Fruit fly (Drosophila melanogaster) S2 (cell line): ENCODE results near the gene Gmap.

ENCODE experiments used
- CG8478 ChIP-seq: fragments of >200 bp; optimal IDR thresholded peaks from 2 replicates; lab custom pipeline; 2018
- CTCF ChIP-seq, 2 experiments: fragments of >200 bp; optimal IDR thresholded peaks; 2 replicates each; lab custom pipeline; 2018

DNA sequence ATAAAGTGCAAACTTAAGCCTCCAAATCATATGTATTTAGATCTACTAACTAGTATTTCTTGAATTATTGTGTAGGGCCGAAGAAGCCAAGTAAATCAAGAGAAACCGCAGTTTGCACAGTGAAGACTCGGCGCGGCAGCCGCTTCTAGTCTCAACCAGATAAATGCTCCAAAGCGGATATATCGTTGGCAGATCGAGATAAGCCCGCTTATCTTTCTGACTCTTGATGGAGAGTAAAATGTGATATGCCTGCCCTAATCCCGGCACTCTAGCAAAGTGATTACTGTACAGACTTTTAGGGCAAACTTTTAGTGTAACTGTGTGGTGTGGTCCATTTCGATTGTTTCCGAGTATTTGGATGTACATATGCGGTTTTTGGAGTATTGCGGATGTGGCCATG, 37.9 kb upstream of the Gmap start:
- no peak for TF ChIP-seq CG8478
- TF ChIP-seq CTCF (optimal IDR thresholded peaks at IDR 0.05; lab: Kevin White, UChicago), result no peak
